Worm (Caenorhabditis elegans): ENCODE measurements around the gene prmt-5.

- TF ChIP-seq Y67H2A.10 (GFP tag; conservative IDR thresholded peaks at IDR 0.05) (no peak), pha-4 (tag; optimal IDR thresholded peaks at IDR 0.05) (no peak), B0336.3 (GFP tag; IDR thresholded peaks at IDR 0.05) (no peak)
These were observed 44.7 kb upstream of the prmt-5 start, which contains the start of gene pup-2 for ce11 chrIII:5185620-5186019.
